Fruit fly (Drosophila melanogaster) whole organism, prepupa: ENCODE measurements around the gene PDZ-GEF.

Source experiments
- CG10631 ChIP-seq: fragments of 200-800 bp; sonication (Bioruptor generic); optimal IDR thresholded peaks from 2 replicates; lab custom pipeline; 2016; ENCODE audit warnings: missing biosample characterization, missing genetic modification characterization
- CG11294 ChIP-seq: fragments of 200-800 bp; sonication (Bioruptor generic); IDR thresholded peaks from 2 replicates; pipeline ENCODE4 v1.3.6; 2022; ENCODE audit warnings: missing biosample characterization, missing genetic modification characterization
- CG15336 ChIP-seq: fragments of 200-800 bp; sonication (Bioruptor generic); IDR thresholded peaks from 2 replicates; pipeline ENCODE4 v1.3.6; 2022; ENCODE audit warnings: missing biosample characterization, missing genetic modification characterization
- CG1621 ChIP-seq: fragments of 200-800 bp; sonication (Bioruptor generic); optimal IDR thresholded peaks from 3 replicates; lab custom pipeline; 2018; ENCODE audit warnings: missing biosample characterization, mild to moderate bottlenecking, missing genetic modification characterization
- CG16779 ChIP-seq: fragments of 200-800 bp; sonication (Bioruptor generic); optimal IDR thresholded peaks from 3 replicates; lab custom pipeline; 2017; ENCODE audit warnings: missing biosample characterization, mild to moderate bottlenecking, missing genetic modification characterization
- CG3032 ChIP-seq: fragments of 200-800 bp; optimal IDR thresholded peaks from 2 replicates; lab custom pipeline; 2019; ENCODE audit warnings: missing biosample characterization, mild to moderate bottlenecking, missing genetic modification characterization, moderate library complexity
- CG31627 ChIP-seq: fragments of 200-800 bp; sonication (Bioruptor generic); optimal IDR thresholded peaks from 3 replicates; lab custom pipeline; 2016; ENCODE audit warnings: missing biosample characterization, missing genetic modification characterization
- CG3919 ChIP-seq: fragments of 200-800 bp; sonication (Bioruptor generic); optimal IDR thresholded peaks from 3 replicates; lab custom pipeline; 2016; ENCODE audit warnings: missing biosample characterization, missing genetic modification characterization
- CG4318 ChIP-seq: fragments of 200-800 bp; sonication (Bioruptor generic); optimal IDR thresholded peaks from 3 replicates; lab custom pipeline; 2017; ENCODE audit warnings: missing biosample characterization, mild to moderate bottlenecking, missing genetic modification characterization
- CG6276 ChIP-seq: fragments of 200-800 bp; sonication (Bioruptor generic); optimal IDR thresholded peaks from 2 replicates; lab custom pipeline; 2017; ENCODE audit warnings: missing biosample characterization, mild to moderate bottlenecking, missing genetic modification characterization
- CG6808 ChIP-seq: fragments of 200-800 bp; sonication (Bioruptor generic); optimal IDR thresholded peaks from 3 replicates; lab custom pipeline; 2017; ENCODE audit warnings: missing biosample characterization, missing genetic modification characterization, mild to moderate bottlenecking, moderate library complexity, missing genetic modification reagents
- CG7368 ChIP-seq: fragments of 200-800 bp; sonication (Bioruptor generic); optimal IDR thresholded peaks from 3 replicates; lab custom pipeline; 2016; ENCODE audit warnings: missing biosample characterization, missing genetic modification characterization
- Eip75B ChIP-seq: fragments of 200-800 bp; sonication (Bioruptor generic); optimal IDR thresholded peaks from 3 replicates; lab custom pipeline; 2016; ENCODE audit warnings: missing biosample characterization, missing genetic modification characterization
- Eip93F ChIP-seq: fragments of 200-800 bp; sonication (Bioruptor generic); optimal IDR thresholded peaks from 2 replicates; lab custom pipeline; 2016; ENCODE audit warnings: missing biosample characterization, mild to moderate bottlenecking, missing genetic modification characterization
- Ets21C ChIP-seq: fragments of 200-800 bp; sonication (Bioruptor generic); optimal IDR thresholded peaks from 3 replicates; lab custom pipeline; 2016; ENCODE audit warnings: missing biosample characterization, missing genetic modification characterization
- Ets96B ChIP-seq: fragments of 200-800 bp; optimal IDR thresholded peaks from 2 replicates; lab custom pipeline; 2019; ENCODE audit warnings: missing biosample characterization, mild to moderate bottlenecking, missing genetic modification characterization, moderate library complexity
- Gug ChIP-seq: fragments of 200-800 bp; sonication (Bioruptor generic); IDR thresholded peaks from 2 replicates; pipeline ENCODE4 v1.3.6; 2022; ENCODE audit warnings: missing biosample characterization, missing genetic modification characterization
- Hr38 ChIP-seq: sonication (Bioruptor generic); optimal IDR thresholded peaks from 2 replicates; lab custom pipeline; 2016; ENCODE audit warnings: missing biosample characterization, missing genetic modification characterization
- Hr4 ChIP-seq: fragments of 200-800 bp; sonication (Bioruptor generic); optimal IDR thresholded peaks from 3 replicates; lab custom pipeline; 2016; ENCODE audit warnings: missing biosample characterization, missing genetic modification characterization
- Lpt ChIP-seq: fragments of 200-800 bp; sonication (Bioruptor generic); optimal IDR thresholded peaks from 3 replicates; lab custom pipeline; 2016; ENCODE audit warnings: missing biosample characterization, missing genetic modification characterization
- Met ChIP-seq: fragments of 200-800 bp; sonication (Bioruptor generic); optimal IDR thresholded peaks from 3 replicates; lab custom pipeline; 2016; ENCODE audit warnings: missing biosample characterization, missing genetic modification characterization
- OdsH ChIP-seq: fragments of 200-800 bp; sonication (Bioruptor generic); optimal IDR thresholded peaks from 3 replicates; lab custom pipeline; 2016; ENCODE audit warnings: missing biosample characterization, missing genetic modification characterization
- Smox ChIP-seq: fragments of 200-800 bp; sonication (Bioruptor generic); optimal IDR thresholded peaks from 3 replicates; lab custom pipeline; 2016; ENCODE audit warnings: missing biosample characterization, missing genetic modification characterization
- Sox102F ChIP-seq: fragments of 200-800 bp; sonication (Bioruptor generic); optimal IDR thresholded peaks from 2 replicates; lab custom pipeline; 2016; ENCODE audit warnings: missing biosample characterization, mild to moderate bottlenecking, missing genetic modification characterization
- Sox14 ChIP-seq: fragments of 200-800 bp; sonication (Bioruptor generic); optimal IDR thresholded peaks from 3 replicates; lab custom pipeline; 2016; ENCODE audit warnings: missing biosample characterization, missing genetic modification characterization
- achi ChIP-seq: fragments of 200-800 bp; sonication (Bioruptor generic); optimal IDR thresholded peaks from 3 replicates; lab custom pipeline; 2016; ENCODE audit warnings: missing biosample characterization, missing genetic modification characterization
- dsx ChIP-seq: fragments of 200-800 bp; optimal IDR thresholded peaks from 3 replicates; lab custom pipeline; 2019; ENCODE audit warnings: missing biosample characterization, mild to moderate bottlenecking, missing genetic modification characterization, moderate library complexity; ENCODE audit not compliant: poor library complexity, severe bottlenecking
- eg ChIP-seq: fragments of 200-800 bp; sonication (Bioruptor generic); IDR thresholded peaks from 3 replicates; pipeline ENCODE4 v1.3.6; 2022; ENCODE audit warnings: missing biosample characterization, missing genetic modification characterization
- esn ChIP-seq: fragments of 200-800 bp; sonication (Bioruptor generic); optimal IDR thresholded peaks from 2 replicates; lab custom pipeline; 2016; ENCODE audit warnings: missing biosample characterization, mild to moderate bottlenecking, missing genetic modification characterization, moderate library complexity
- fd59A ChIP-seq: fragments of 200-800 bp; sonication (Bioruptor generic); optimal IDR thresholded peaks from 2 replicates; lab custom pipeline; 2017; ENCODE audit warnings: missing biosample characterization, mild to moderate bottlenecking, missing genetic modification characterization, missing genetic modification reagents
- fd85E ChIP-seq: fragments of 200-800 bp; sonication (Bioruptor generic); optimal IDR thresholded peaks from 3 replicates; lab custom pipeline; 2016; ENCODE audit warnings: missing biosample characterization, missing genetic modification characterization
- fkh ChIP-seq: fragments of 200-800 bp; sonication (Bioruptor generic); optimal IDR thresholded peaks from 3 replicates; lab custom pipeline; 2017; ENCODE audit warnings: missing biosample characterization, mild to moderate bottlenecking, missing genetic modification characterization, moderate library complexity
- ss ChIP-seq, 2 experiments: fragments of 200-800 bp; sonication (Bioruptor generic); optimal IDR thresholded peaks; 2 replicates in 1 of 2; 3 replicates in 1 of 2; lab custom pipeline; 2017 to 2018; ENCODE audit warnings: mild to moderate bottlenecking in 2 of 2, missing biosample characterization in 2 of 2, missing genetic modification characterization in 2 of 2, moderate library complexity in 1 of 2
- svp ChIP-seq: fragments of 200-800 bp; sonication (Bioruptor generic); peaks from one replicate; lab custom pipeline; 2016; ENCODE audit warnings: missing biosample characterization, missing genetic modification characterization
- topi ChIP-seq: fragments of 200-800 bp; sonication (Bioruptor generic); optimal IDR thresholded peaks from 3 replicates; lab custom pipeline; 2016; ENCODE audit warnings: missing biosample characterization, missing genetic modification characterization

Gene PDZ-GEF

dm6 chr2L:6343084-6343873, 19.7 kb downstream of the PDZ-GEF start (continued):
- TF ChIP-seq Eip75B (GFP tag; lab: Kevin White, UChicago) (no peak), Lpt (GFP tag; lab: Kevin White, UChicago) (no peak), Ets96B (tag; lab: Kevin White, UChicago) (no peak), CG6276 (no peak), CG10631 (GFP tag; lab: Kevin White, UChicago) (no peak), svp (peak; percentile 75), CG31627 (GFP tag; lab: Kevin White, UChicago) (no peak), Hr4 (GFP tag; lab: Kevin White, UChicago) (no peak), CG6808 (GFP tag; lab: Kevin White, UChicago) (no peak), Ets21C (no peak), CG15336 (GFP tag; lab: Robert Waterston, UW) (no peak), achi (GFP tag; lab: Kevin White, UChicago) (no peak), Gug (GFP tag; lab: Robert Waterston, UW) (no peak), esn (GFP tag; lab: Kevin White, UChicago) (no peak), CG1621 (tag; lab: Kevin White, UChicago) (peak; percentile 51), CG3032 (no peak), CG4318 (GFP tag; lab: Kevin White, UChicago) (no peak), Sox102F (GFP tag; lab: Kevin White, UChicago) (no peak), ss (GFP tag; optimal IDR thresholded peaks at IDR 0.05; lab: Kevin White, UChicago) (no peak), CG3919 (GFP tag; lab: Kevin White, UChicago) (no peak), Met (GFP tag; lab: Kevin White, UChicago) (no peak)

dm6 chr2L:6348327-6348726, 24.8 kb downstream of the PDZ-GEF start, which contains the start of gene CG9497:
CG9497 (minus strand) TSS chr2L:6348427.
- TF ChIP-seq Eip93F (GFP tag; lab: Kevin White, UChicago), result no peak
- peak; percentile 87 for TF ChIP-seq svp

- no peak for TF ChIP-seq dsx
- no peak for TF ChIP-seq OdsH
- TF ChIP-seq fkh, result peak; percentile 32
- no peak for TF ChIP-seq CG16779 (tag; lab: Kevin White, UChicago)
- no peak for TF ChIP-seq CG7368 (GFP tag; lab: Kevin White, UChicago)
- no peak for TF ChIP-seq Hr38 (GFP tag; lab: Kevin White, UChicago)
- TF ChIP-seq ss (GFP tag; optimal IDR thresholded peaks at IDR 0.05; lab: Kevin White, UChicago), result no peak
- no peak for TF ChIP-seq CG11294 (GFP tag; lab: Robert Waterston, UW)
- TF ChIP-seq Sox14 (GFP tag; lab: Kevin White, UChicago), result no peak
- TF ChIP-seq eg, result peak; percentile 10; the same call in 1 of the 3 replicates
- no peak for TF ChIP-seq topi (GFP tag; lab: Kevin White, UChicago)
- no peak for TF ChIP-seq fd59A (GFP tag; lab: Kevin White, UChicago)
- no peak for TF ChIP-seq Smox
- TF ChIP-seq Met (GFP tag; lab: Kevin White, UChicago), result no peak
- no peak for TF ChIP-seq fd85E (GFP tag; lab: Kevin White, UChicago)
Measured at dm6 chr2L:6350984-6351808, 27.6 kb downstream of the PDZ-GEF start, which contains the start of gene CG9498. CG9498 (minus strand) TSS chr2L:6351034.
